Worm (Caenorhabditis elegans) whole organism, L4/young adult: ENCODE data around the gene F13E9.19.

Experiments used
- dao-5 ChIP-seq: sonication (generic microtip); optimal IDR thresholded peaks from 2 replicates; lab custom pipeline; 2016; ENCODE audit warnings: missing genotype, missing genetic modification characterization, moderate library complexity, missing compliant biosample characterization
- him-1 ChIP-seq: sonication (generic microtip); optimal IDR thresholded peaks from 2 replicates; lab custom pipeline; 2016; ENCODE audit warnings: missing genotype, missing genetic modification reagents, missing genetic modification characterization, missing compliant biosample characterization

DNA sequence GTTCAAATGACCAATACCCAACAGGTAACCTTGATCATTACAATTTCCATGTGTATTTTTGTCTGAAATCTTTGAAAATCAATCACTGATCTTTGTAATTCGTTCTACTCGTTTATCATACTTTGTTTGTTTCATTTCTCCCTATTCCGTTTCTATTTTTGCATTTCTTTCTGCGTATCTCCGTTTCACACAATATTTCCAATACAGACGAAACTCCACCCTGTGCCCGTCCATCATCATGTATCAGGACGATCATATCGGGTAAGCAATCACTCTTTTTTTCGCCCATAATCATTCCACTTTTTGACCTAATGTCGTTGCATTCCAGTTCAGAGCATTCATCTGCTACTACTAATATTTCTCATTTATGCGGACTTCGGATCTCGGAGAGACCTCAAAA is 10.5 kb downstream of the F13E9.19 start, which contains the start of gene pyk-2:
- no peak for TF ChIP-seq dao-5 (tag; lab: Kevin White, UChicago)
- no peak for TF ChIP-seq him-1 (tag; lab: Kevin White, UChicago)
